Worm (Caenorhabditis elegans) whole organism, mixed stage, embryonic: Measurements from ENCODE around the gene C05C10.2.

Experiments used
- M03D4.4 ChIP-seq: sonication (generic microtip); optimal IDR thresholded peaks from 2 replicates; lab custom pipeline; 2017; ENCODE audit warnings: mild to moderate bottlenecking, missing genetic modification characterization, missing compliant biosample characterization
- bed-3 ChIP-seq: fragments of 200-800 bp; sonication (Bioruptor generic); optimal IDR thresholded peaks from 3 replicates; lab custom pipeline; 2018; ENCODE audit warnings: mild to moderate bottlenecking, missing genetic modification characterization, moderate library complexity, missing compliant biosample characterization
- blmp-1 ChIP-seq: fragments of 150-350 bp; optimal IDR thresholded peaks from 2 replicates; lab custom pipeline; 2014; ENCODE audit warnings: missing biosample characterization, missing genetic modification characterization
- ceh-39 ChIP-seq: fragments of 150-350 bp; optimal IDR thresholded peaks from 2 replicates; lab custom pipeline; 2014; ENCODE audit warnings: missing biosample characterization, missing genetic modification characterization
- ceh-83 ChIP-seq: fragments of 200-800 bp; sonication (Bioruptor generic); optimal IDR thresholded peaks from 2 replicates; lab custom pipeline; 2018; ENCODE audit warnings: mild to moderate bottlenecking, missing genetic modification characterization, missing compliant biosample characterization
- ces-1 ChIP-seq: fragments of 150-350 bp; optimal IDR thresholded peaks from 2 replicates; lab custom pipeline; 2014; ENCODE audit warnings: missing biosample characterization, missing genetic modification reagents, missing genetic modification characterization
- drap-1 ChIP-seq: fragments of 200-800 bp; sonication (Bioruptor generic); optimal IDR thresholded peaks from 3 replicates; lab custom pipeline; 2018; ENCODE audit warnings: mild to moderate bottlenecking, missing genetic modification characterization, missing compliant biosample characterization
- elt-1 ChIP-seq: sonication (generic microtip); optimal IDR thresholded peaks from 2 replicates; lab custom pipeline; 2017; ENCODE audit warnings: missing genetic modification characterization, mild to moderate bottlenecking, missing compliant biosample characterization, antibody characterized with exemption, moderate library complexity, borderline replicate concordance; ENCODE audit not compliant: insufficient read depth
- elt-3 ChIP-seq: fragments of 150-350 bp; optimal IDR thresholded peaks from 2 replicates; lab custom pipeline; 2014; ENCODE audit warnings: missing biosample characterization, missing genetic modification characterization
- flh-1 ChIP-seq: fragments of 200-800 bp; sonication (Bioruptor generic); optimal IDR thresholded peaks from 2 replicates; lab custom pipeline; 2018; ENCODE audit warnings: mild to moderate bottlenecking, missing genetic modification characterization, moderate library complexity, missing compliant biosample characterization
- ham-2 ChIP-seq: fragments of 200-800 bp; sonication (Bioruptor generic); optimal IDR thresholded peaks from 2 replicates; lab custom pipeline; 2018; ENCODE audit warnings: mild to moderate bottlenecking, missing genetic modification characterization, missing compliant biosample characterization
- lin-13 ChIP-seq: fragments of 150-350 bp; optimal IDR thresholded peaks from 2 replicates; lab custom pipeline; 2014; ENCODE audit warnings: missing biosample characterization, missing genetic modification characterization
- lin-32 ChIP-seq: fragments of 200-800 bp; sonication (Bioruptor generic); optimal IDR thresholded peaks from 2 replicates; lab custom pipeline; 2018; ENCODE audit warnings: mild to moderate bottlenecking, missing genetic modification characterization, missing compliant biosample characterization
- lsy-2 ChIP-seq: fragments of 150-350 bp; optimal IDR thresholded peaks from 2 replicates; lab custom pipeline; 2014; ENCODE audit warnings: missing biosample characterization, missing genetic modification characterization
- mab-5 ChIP-seq: fragments of 150-350 bp; optimal IDR thresholded peaks from 2 replicates; lab custom pipeline; 2014; ENCODE audit warnings: missing biosample characterization, missing genetic modification characterization
- mep-1 ChIP-seq: fragments of 150-350 bp; optimal IDR thresholded peaks from 2 replicates; lab custom pipeline; 2017; ENCODE audit warnings: missing biosample characterization, missing genetic modification reagents, missing genetic modification characterization, inconsistent platforms
- mls-2 ChIP-seq: sonication (generic microtip); optimal IDR thresholded peaks from 2 replicates; lab custom pipeline; 2016; ENCODE audit warnings: mild to moderate bottlenecking, missing genetic modification characterization, moderate library complexity, missing compliant biosample characterization
- nhr-12 ChIP-seq: fragments of 150-350 bp; optimal IDR thresholded peaks from 2 replicates; lab custom pipeline; 2014; ENCODE audit warnings: missing biosample characterization, missing genetic modification characterization
- nhr-2 ChIP-seq: fragments of 150-350 bp; optimal IDR thresholded peaks from 2 replicates; lab custom pipeline; 2014; ENCODE audit warnings: missing biosample characterization, missing genetic modification characterization
- nhr-237 ChIP-seq: fragments of 150-350 bp; optimal IDR thresholded peaks from 2 replicates; lab custom pipeline; 2014; ENCODE audit warnings: missing biosample characterization, missing genetic modification characterization
- nhr-76 ChIP-seq: sonication (generic microtip); optimal IDR thresholded peaks from 2 replicates; lab custom pipeline; 2017; ENCODE audit warnings: missing biosample characterization, missing genetic modification characterization
- pha-4 ChIP-seq: fragments of 150-350 bp; optimal IDR thresholded peaks from 2 replicates; lab custom pipeline; 2018; ENCODE audit warnings: missing biosample characterization, missing genetic modification reagents, missing genetic modification characterization
- snpc-4 ChIP-seq: fragments of 150-350 bp; optimal IDR thresholded peaks from 2 replicates; lab custom pipeline; 2014; ENCODE audit warnings: missing biosample characterization, missing genetic modification characterization
- sptf-1 ChIP-seq: sonication (generic microtip); optimal IDR thresholded peaks from 2 replicates; lab custom pipeline; 2017; ENCODE audit warnings: mild to moderate bottlenecking, missing genetic modification characterization, moderate library complexity, missing compliant biosample characterization
- tbx-8 ChIP-seq: fragments of 200-800 bp; sonication (Bioruptor generic); optimal IDR thresholded peaks from 2 replicates; lab custom pipeline; 2018; ENCODE audit warnings: mild to moderate bottlenecking, missing genetic modification characterization, moderate library complexity, missing compliant biosample characterization
- unc-120 ChIP-seq: sonication (generic microtip); optimal IDR thresholded peaks from 2 replicates; lab custom pipeline; 2017; ENCODE audit warnings: missing genetic modification characterization, missing compliant biosample characterization; ENCODE audit not compliant: poor library complexity, severe bottlenecking
- unc-39 ChIP-seq: fragments of 150-350 bp; optimal IDR thresholded peaks from 2 replicates; lab custom pipeline; 2014; ENCODE audit warnings: missing biosample characterization, missing genetic modification characterization
- unc-62 ChIP-seq: fragments of 150-350 bp; optimal IDR thresholded peaks from 2 replicates; lab custom pipeline; 2014; ENCODE audit warnings: missing biosample characterization, missing genetic modification reagents, missing genetic modification characterization
- ztf-11 ChIP-seq: fragments of 150-350 bp; optimal IDR thresholded peaks from 2 replicates; lab custom pipeline; 2014; ENCODE audit warnings: missing biosample characterization, missing genetic modification characterization

C05C10.2 gene

DNA sequence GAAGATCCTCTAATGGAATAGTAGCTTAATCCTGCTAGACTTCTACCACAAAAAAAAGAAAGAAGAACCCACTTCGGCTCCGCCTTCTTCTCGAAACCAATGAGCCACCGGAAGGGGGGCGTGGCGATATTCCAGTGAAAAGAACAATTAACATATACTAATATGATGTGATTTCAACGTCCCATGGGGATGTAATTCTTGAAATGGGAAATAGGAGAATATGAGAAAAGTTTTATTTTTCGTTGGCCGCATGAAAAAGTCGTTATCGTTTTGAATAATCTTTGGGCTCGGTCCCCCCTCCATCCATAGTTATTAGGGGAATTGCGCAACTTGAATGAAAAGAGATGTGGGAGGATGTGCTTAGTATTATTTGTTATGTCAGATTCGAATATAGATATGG lies 21.7 kb upstream of the C05C10.2 start, which contains the start of gene unc-4:
Gene unc-4 (minus strand): TSS at position 101 of the 400 bp plus-strand sequence.
- TF ChIP-seq mls-2 (tag; lab: Kevin White, UChicago), result no peak
- TF ChIP-seq pha-4, result no peak
- TF ChIP-seq nhr-12 (tag; lab: Kevin White, UChicago), result no peak
- TF ChIP-seq unc-62 (GFP tag; lab: Kevin White, UChicago), result no peak

DNA sequence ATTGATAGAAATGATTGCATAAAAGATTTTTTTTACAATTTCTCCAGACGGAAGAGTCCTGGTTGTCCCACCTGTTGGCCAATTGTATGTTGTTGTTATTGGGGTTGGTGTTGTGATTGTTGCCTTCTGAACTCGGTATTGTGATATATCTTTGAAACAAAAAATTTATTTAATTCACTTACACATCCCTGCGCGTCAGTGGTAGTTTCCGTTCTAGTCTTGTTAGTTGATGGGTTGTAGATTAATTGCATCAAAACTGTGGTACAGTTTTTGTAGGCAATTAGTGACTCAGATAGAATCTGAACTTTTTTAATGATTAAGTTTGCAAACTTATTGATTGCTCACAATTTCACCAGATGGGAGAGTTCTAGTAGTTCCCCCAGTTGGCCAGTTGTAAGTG lies 17.6 kb upstream of the C05C10.2 start:
- TF ChIP-seq ztf-11 (tag; lab: Kevin White, UChicago), result no peak
- no peak for TF ChIP-seq sptf-1 (tag; lab: Kevin White, UChicago)
- TF ChIP-seq nhr-2 (tag; lab: Kevin White, UChicago), result no peak
- no peak for TF ChIP-seq unc-62 (GFP tag; lab: Kevin White, UChicago)
- no peak for TF ChIP-seq ceh-83 (GFP tag; lab: Kevin White, UChicago)
- TF ChIP-seq M03D4.4 (tag; lab: Kevin White, UChicago), result no peak
- no peak for TF ChIP-seq lin-13 (tag; lab: Kevin White, UChicago)
- no peak for TF ChIP-seq mab-5 (tag; lab: Kevin White, UChicago)
- TF ChIP-seq unc-39 (tag; lab: Kevin White, UChicago), result no peak
- TF ChIP-seq ces-1 (GFP tag; lab: Kevin White, UChicago), result no peak
- TF ChIP-seq drap-1 (GFP tag; lab: Kevin White, UChicago), result no peak
- TF ChIP-seq bed-3, result no peak
- TF ChIP-seq tbx-8 (GFP tag; lab: Kevin White, UChicago), result no peak

DNA sequence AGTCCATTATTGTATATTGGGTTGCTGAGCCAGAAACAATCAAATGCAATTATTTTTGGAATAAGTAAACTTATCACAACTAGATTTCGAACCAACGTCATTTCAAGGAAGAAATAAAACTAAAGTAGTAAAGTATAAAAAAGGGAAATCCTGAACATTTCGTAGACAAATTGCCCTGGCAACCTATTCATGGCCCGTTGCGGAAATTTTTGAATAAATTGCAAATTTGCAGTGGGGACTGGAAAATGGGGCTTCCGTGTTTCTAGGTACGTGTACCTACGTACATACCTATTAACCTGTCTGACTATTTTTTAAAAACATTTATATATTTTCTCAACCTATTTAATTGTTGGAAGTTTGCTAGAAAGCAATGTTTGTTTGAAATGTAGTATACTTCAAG lies 7.0 kb upstream of the C05C10.2 start, which contains the start of gene F26C11.3:
Gene F26C11.3 (minus strand): TSS at position 101 of the 400 bp plus-strand sequence.
- TF ChIP-seq ceh-83 (GFP tag; lab: Kevin White, UChicago), result no peak

DNA sequence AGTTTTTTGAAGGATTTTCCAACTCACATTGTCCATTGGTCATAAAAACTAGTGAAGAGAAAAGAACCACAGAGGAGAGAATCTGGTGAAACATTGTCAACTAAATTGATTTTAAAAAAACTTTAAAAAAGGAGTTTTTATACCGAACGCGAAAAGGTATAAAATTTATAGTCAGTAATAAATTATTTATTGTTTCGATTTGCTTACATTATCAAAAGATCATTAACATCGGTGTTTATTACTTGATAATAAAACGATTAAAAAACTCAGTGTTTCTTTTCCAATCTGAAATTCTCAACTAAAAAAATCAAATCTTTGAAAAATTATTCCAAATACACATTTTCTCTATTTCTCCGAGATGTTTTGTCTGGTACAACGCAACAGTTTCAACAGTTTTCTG lies 5.8 kb upstream of the C05C10.2 start, which contains the start of gene F26C11.4:
Gene F26C11.4 (minus strand): TSS at position 101 of the 400 bp plus-strand sequence.
- no peak for TF ChIP-seq ztf-11 (tag; lab: Kevin White, UChicago)

DNA sequence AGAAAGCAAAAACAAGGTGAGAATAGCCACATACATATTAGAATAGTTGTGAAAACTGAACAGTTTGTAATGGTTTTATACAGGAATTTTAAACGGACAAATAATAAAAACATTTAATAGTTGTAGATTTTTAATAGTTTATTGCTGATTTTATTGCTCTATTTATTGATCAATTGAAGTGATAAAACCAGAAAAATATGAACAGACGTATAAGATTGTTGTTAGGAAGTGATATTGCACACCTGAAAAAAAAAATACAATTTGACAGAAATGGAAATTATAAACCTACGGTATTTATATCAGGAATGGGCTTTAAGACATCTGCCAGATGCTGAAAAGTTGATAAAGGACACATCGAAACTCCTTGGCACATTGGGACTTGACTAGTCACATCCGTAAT lies 4.1 kb upstream of the C05C10.2 start, which contains the start of gene C05C10.8:
Gene C05C10.8 (minus strand): TSS at position 101 of the 400 bp plus-strand sequence.
- TF ChIP-seq snpc-4 (tag; lab: Kevin White, UChicago) (no peak), flh-1 (no peak), ztf-11 (tag; lab: Kevin White, UChicago) (no peak), ceh-39 (tag; lab: Kevin White, UChicago) (no peak), nhr-76 (tag; lab: Kevin White, UChicago) (no peak), lsy-2 (tag; lab: Kevin White, UChicago) (no peak), ham-2 (GFP tag; lab: Kevin White, UChicago) (no peak), sptf-1 (tag; lab: Kevin White, UChicago) (no peak), unc-120 (tag; lab: Kevin White, UChicago) (no peak), lin-13 (tag; lab: Kevin White, UChicago) (no peak), elt-1 (tag; lab: Kevin White, UChicago) (no peak), drap-1 (GFP tag; lab: Kevin White, UChicago) (no peak), mep-1 (tag; lab: Kevin White, UChicago) (no peak), nhr-237 (tag; lab: Kevin White, UChicago) (no peak), ces-1 (GFP tag; lab: Kevin White, UChicago) (no peak), M03D4.4 (tag; lab: Kevin White, UChicago) (no peak)

DNA sequence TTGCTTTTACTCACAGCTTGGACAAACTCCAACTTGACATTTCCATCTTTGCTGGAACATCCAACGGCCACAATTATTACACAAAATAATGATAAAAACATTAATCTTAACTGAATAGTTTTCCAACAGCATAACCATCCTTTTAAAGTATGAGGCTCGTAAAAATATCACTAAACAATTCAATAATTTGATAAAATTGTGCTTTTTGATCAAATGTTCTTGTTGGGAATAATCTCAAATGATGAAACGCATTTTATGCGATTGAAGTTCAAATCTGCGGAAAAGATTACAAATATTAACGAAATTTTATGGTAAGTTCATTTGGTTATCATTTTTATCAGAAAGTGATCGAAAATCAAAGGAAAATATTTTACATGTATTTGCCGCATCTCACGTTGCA lies 1.6 kb upstream of the C05C10.2 start, which contains the start of gene pho-10:
Gene pho-10 (minus strand): TSS at position 101 of the 400 bp plus-strand sequence.
- TF ChIP-seq blmp-1 (tag; lab: Kevin White, UChicago) (no peak), bed-3 (no peak), mab-5 (tag; lab: Kevin White, UChicago) (no peak), elt-3 (tag; lab: Kevin White, UChicago) (no peak), nhr-2 (tag; lab: Kevin White, UChicago) (no peak), nhr-76 (tag; lab: Kevin White, UChicago) (no peak), lin-32 (GFP tag; lab: Kevin White, UChicago) (no peak), ces-1 (GFP tag; lab: Kevin White, UChicago) (no peak), tbx-8 (GFP tag; lab: Kevin White, UChicago) (no peak), snpc-4 (tag; lab: Kevin White, UChicago) (no peak)
- TF ChIP-seq, all 35 proteins: peak for 0
